Worm (Caenorhabditis elegans) whole organism, L1 larva: ENCODE data around the gene C01G5.7.

ENCODE experiments used
- C04F5.9 ChIP-seq: sonication (generic microtip); optimal IDR thresholded peaks from 2 replicates; lab custom pipeline; 2016; ENCODE audit warnings: missing genetic modification characterization, missing compliant biosample characterization
- C16A3.4 ChIP-seq: fragments of 150-350 bp; optimal IDR thresholded peaks from 2 replicates; lab custom pipeline; 2014; ENCODE audit warnings: missing biosample characterization, missing genetic modification characterization
- Y116A8C.19 ChIP-seq: sonication (generic microtip); optimal IDR thresholded peaks from 2 replicates; lab custom pipeline; 2016; ENCODE audit warnings: missing compliant biosample characterization, missing genetic modification characterization, borderline replicate concordance
- alr-1 ChIP-seq: fragments of 200-800 bp; sonication (Bioruptor generic); optimal IDR thresholded peaks from 2 replicates; lab custom pipeline; 2018; ENCODE audit warnings: borderline replicate concordance, mild to moderate bottlenecking, missing genetic modification characterization, missing compliant biosample characterization
- blmp-1 ChIP-seq: fragments of 150-350 bp; optimal IDR thresholded peaks from 2 replicates; lab custom pipeline; 2014; ENCODE audit warnings: missing biosample characterization, missing genetic modification characterization
- efl-1 ChIP-seq, 4 experiments: fragments of 150-350 bp; optimal IDR thresholded peaks in 3 of 4; peaks in 1 of 4; 1 replicate in 1 of 4; 2 replicates in 3 of 4; lab custom pipeline; 2014; ENCODE audit warnings: missing biosample characterization in 2 of 4, missing genetic modification characterization in 2 of 4, missing genetic modification reagents in 2 of 4
- egl-27 ChIP-seq, 2 experiments: fragments of 150-350 bp in 1 of 2; sonication (generic microtip); optimal IDR thresholded peaks; 3 replicates each; lab custom pipeline; 2017 to 2018; ENCODE audit warnings: missing biosample characterization in 2 of 2, missing genetic modification characterization in 2 of 2, missing genetic modification reagents in 2 of 2
- ets-5 ChIP-seq: fragments of 200-800 bp; sonication (Bioruptor generic); IDR thresholded peaks from 2 replicates; pipeline ENCODE4 v1.3.6; 2022; ENCODE audit warnings: missing genetic modification characterization, missing compliant biosample characterization
- fkh-10 ChIP-seq: sonication (generic microtip); optimal IDR thresholded peaks from 2 replicates; lab custom pipeline; 2017; ENCODE audit warnings: missing biosample characterization, missing genetic modification reagents, missing genetic modification characterization
- hlh-17 ChIP-seq: fragments of 200-800 bp; sonication (Bioruptor generic); optimal IDR thresholded peaks from 2 replicates; lab custom pipeline; 2018; ENCODE audit warnings: missing genetic modification characterization, mild to moderate bottlenecking, missing compliant biosample characterization, moderate library complexity, borderline replicate concordance
- isw-1 ChIP-seq: fragments of 200-800 bp; sonication (Bioruptor generic); IDR thresholded peaks from 2 replicates; pipeline ENCODE4 v1.3.6; 2022; ENCODE audit warnings: missing genetic modification characterization, missing compliant biosample characterization
- jun-1 ChIP-seq: fragments of 150-350 bp; optimal IDR thresholded peaks from 2 replicates; lab custom pipeline; 2014; ENCODE audit warnings: missing biosample characterization, missing genetic modification reagents, missing genetic modification characterization
- lin-13 ChIP-seq: fragments of 150-350 bp; optimal IDR thresholded peaks from 2 replicates; lab custom pipeline; 2014; ENCODE audit warnings: missing biosample characterization, missing genetic modification reagents, missing genetic modification characterization
- lin-14 ChIP-seq: fragments of 200-800 bp; sonication (Bioruptor generic); optimal IDR thresholded peaks from 2 replicates; lab custom pipeline; 2018; ENCODE audit warnings: mild to moderate bottlenecking, missing genetic modification characterization, moderate library complexity, missing compliant biosample characterization
- lin-39 ChIP-seq: fragments of 150-350 bp; optimal IDR thresholded peaks from 2 replicates; lab custom pipeline; 2014; ENCODE audit warnings: missing biosample characterization, missing genetic modification reagents, missing genetic modification characterization
- lsy-2 ChIP-seq, 2 experiments: fragments of 150-350 bp; optimal IDR thresholded peaks; 2 replicates each; lab custom pipeline; 2014; ENCODE audit warnings: missing biosample characterization in 2 of 2, missing genetic modification characterization in 2 of 2
- mab-9 ChIP-seq: fragments of 200-800 bp; sonication (Bioruptor generic); IDR thresholded peaks from 2 replicates; pipeline ENCODE4 v1.3.6; 2022; ENCODE audit warnings: missing genetic modification reagents, missing genetic modification characterization, missing compliant biosample characterization
- mef-2 ChIP-seq: fragments of 150-350 bp; optimal IDR thresholded peaks from 2 replicates; lab custom pipeline; 2014; ENCODE audit warnings: missing biosample characterization, missing genetic modification characterization
- mep-1 ChIP-seq: fragments of 150-350 bp; optimal IDR thresholded peaks from 2 replicates; lab custom pipeline; 2014; ENCODE audit warnings: missing biosample characterization, missing genetic modification characterization
- nhr-11 ChIP-seq: fragments of 150-350 bp; optimal IDR thresholded peaks from 2 replicates; lab custom pipeline; 2014; ENCODE audit warnings: missing biosample characterization, missing genetic modification characterization
- nhr-12 ChIP-seq: sonication (generic microtip); optimal IDR thresholded peaks from 2 replicates; lab custom pipeline; 2017; ENCODE audit warnings: missing biosample characterization, missing genetic modification characterization
- nhr-20 ChIP-seq: sonication (generic microtip); optimal IDR thresholded peaks from 2 replicates; lab custom pipeline; 2016; ENCODE audit warnings: mild to moderate bottlenecking, missing genetic modification characterization, missing compliant biosample characterization
- nhr-71 ChIP-seq: sonication (generic microtip); optimal IDR thresholded peaks from 2 replicates; lab custom pipeline; 2016; ENCODE audit warnings: mild to moderate bottlenecking, missing genetic modification characterization, moderate library complexity, missing compliant biosample characterization
- nhr-76 ChIP-seq: sonication (generic microtip); optimal IDR thresholded peaks from 2 replicates; lab custom pipeline; 2017; ENCODE audit warnings: missing biosample characterization, missing genetic modification characterization
- nhr-85 ChIP-seq: sonication (generic microtip); peaks from one replicate; lab custom pipeline; 2016; ENCODE audit warnings: missing genetic modification characterization, inconsistent platforms, missing compliant biosample characterization
- nhr-90 ChIP-seq: sonication (generic microtip); optimal IDR thresholded peaks from 2 replicates; lab custom pipeline; 2016; ENCODE audit warnings: mild to moderate bottlenecking, missing genetic modification characterization, missing compliant biosample characterization; ENCODE audit not compliant: poor library complexity
- pqm-1 ChIP-seq: sonication (generic microtip); optimal IDR thresholded peaks from 3 replicates; lab custom pipeline; 2017; ENCODE audit warnings: missing biosample characterization, missing genetic modification characterization
- skn-1 ChIP-seq: fragments of 150-350 bp; optimal IDR thresholded peaks from 2 replicates; lab custom pipeline; 2014; ENCODE audit warnings: missing biosample characterization, missing genetic modification characterization
- sox-4 ChIP-seq: sonication (generic microtip); optimal IDR thresholded peaks from 2 replicates; lab custom pipeline; 2016; ENCODE audit warnings: missing genetic modification characterization, missing compliant biosample characterization
- swsn-7 ChIP-seq: sonication (generic microtip); optimal IDR thresholded peaks from 2 replicates; lab custom pipeline; 2016; ENCODE audit warnings: missing genetic modification characterization, missing compliant biosample characterization
- tbx-2 ChIP-seq: sonication (generic microtip); optimal IDR thresholded peaks from 2 replicates; lab custom pipeline; 2016; ENCODE audit warnings: missing genetic modification characterization, missing compliant biosample characterization
- unc-30 ChIP-seq: sonication (generic microtip); optimal IDR thresholded peaks from 2 replicates; lab custom pipeline; 2017; ENCODE audit warnings: missing biosample characterization, missing genetic modification characterization
- unc-98 ChIP-seq: fragments of 200-800 bp; sonication (Bioruptor generic); IDR thresholded peaks from 2 replicates; pipeline ENCODE4 v1.3.6; 2022; ENCODE audit warnings: missing genetic modification characterization, missing compliant biosample characterization
- xbp-1 ChIP-seq: sonication (generic microtip); optimal IDR thresholded peaks from 2 replicates; lab custom pipeline; 2016; ENCODE audit warnings: missing genetic modification characterization, missing compliant biosample characterization
- zag-1 ChIP-seq: fragments of 150-350 bp; optimal IDR thresholded peaks from 2 replicates; lab custom pipeline; 2014; ENCODE audit warnings: missing biosample characterization, missing genetic modification characterization
- ztf-4 ChIP-seq: fragments of 150-350 bp; optimal IDR thresholded peaks from 2 replicates; lab custom pipeline; 2014; ENCODE audit warnings: missing biosample characterization, missing genetic modification characterization

The C01G5.7 gene

ce11 chrIV:6480978-6481377 is 37.0 kb upstream of the C01G5.7 start (continued):
- no peak for TF ChIP-seq skn-1
- no peak for TF ChIP-seq isw-1
- TF ChIP-seq, all 84 proteins: peak for 17

ce11 chrIV:6487047-6487446 is 30.9 kb upstream of the C01G5.7 start, which contains the start of gene Y73B6BL.37:
Y73B6BL.37 (plus strand) TSS chrIV:6487347.
- no peak for TF ChIP-seq nhr-20 (tag; lab: Kevin White, UChicago)
- TF ChIP-seq tbx-2, result no peak
- no peak for TF ChIP-seq unc-98 (GFP tag; lab: Robert Waterston, UW)
- TF ChIP-seq swsn-7 (tag; lab: Kevin White, UChicago), result no peak
- no peak for TF ChIP-seq nhr-12 (tag; lab: Kevin White, UChicago)
- TF ChIP-seq lsy-2 (tag; optimal IDR thresholded peaks at IDR 0.05; lab: Kevin White, UChicago), result no peak
- TF ChIP-seq ztf-4, result no peak
- TF ChIP-seq mab-9 (GFP tag; lab: Robert Waterston, UW), result no peak
- TF ChIP-seq mef-2 (tag; lab: Kevin White, UChicago), result no peak
- TF ChIP-seq nhr-85, result no peak
- TF ChIP-seq unc-30, result no peak
- TF ChIP-seq nhr-11 (tag; lab: Kevin White, UChicago), result no peak
- no peak for TF ChIP-seq hlh-17
- no peak for TF ChIP-seq C04F5.9 (tag; lab: Kevin White, UChicago)
- TF ChIP-seq C16A3.4, result no peak
- no peak for TF ChIP-seq zag-1 (tag; lab: Kevin White, UChicago)
- TF ChIP-seq Y116A8C.19, result no peak
- no peak for TF ChIP-seq alr-1 (tag; lab: Kevin White, UChicago)
- no peak for TF ChIP-seq xbp-1 (tag; lab: Kevin White, UChicago)
- TF ChIP-seq ets-5, result no peak
- TF ChIP-seq, all 84 proteins: peak for 0

- TF ChIP-seq sox-4 (tag; lab: Kevin White, UChicago) (no peak), egl-27 (tag; optimal IDR thresholded peaks at IDR 0.05; lab: Kevin White, UChicago) (no peak), xbp-1 (tag; lab: Kevin White, UChicago) (no peak), nhr-85 (peak; percentile 77), blmp-1 (tag; lab: Kevin White, UChicago) (peak; percentile 11), nhr-71 (tag; lab: Kevin White, UChicago) (no peak), jun-1 (tag; lab: Kevin White, UChicago) (no peak), fkh-10 (GFP tag; lab: Kevin White, UChicago) (no peak), mep-1 (tag; lab: Kevin White, UChicago) (no peak), lin-39 (tag; lab: Kevin White, UChicago) (no peak), lin-14 (peak; percentile 61), C16A3.4 (no peak), nhr-12 (tag; lab: Kevin White, UChicago) (no peak), pqm-1 (tag; lab: Kevin White, UChicago) (no peak), nhr-20 (tag; lab: Kevin White, UChicago) (no peak)
These were observed 26.0 kb upstream of the C01G5.7 start for ce11 chrIV:6491915-6492314.

DNA sequence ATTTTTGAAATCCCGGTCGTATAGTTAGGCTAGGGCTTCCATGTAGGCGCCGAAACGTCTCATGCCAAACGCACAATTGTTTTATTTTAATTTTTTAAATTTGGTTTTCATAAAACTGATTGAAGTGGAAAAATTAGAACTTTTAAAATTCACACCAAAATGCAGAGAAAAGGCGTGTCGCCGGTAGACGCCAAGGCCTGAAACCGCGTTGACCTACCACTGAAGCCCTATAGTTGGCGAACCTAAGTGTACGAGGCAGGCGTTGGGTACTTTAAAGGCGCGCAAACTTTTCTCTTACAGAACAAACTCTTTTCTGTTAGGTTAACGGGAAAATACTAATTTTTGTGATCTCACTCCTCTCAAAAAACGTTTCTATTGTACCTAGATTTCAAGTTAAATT is 24.7 kb upstream of the C01G5.7 start, which contains the start of gene Y73B6BL.44:
Y73B6BL.44 (plus strand) TSS at position 301 of the 400 bp plus-strand sequence.
- TF ChIP-seq efl-1 (optimal IDR thresholded peaks at IDR 0.05; lab: Kevin White, UChicago) (no peak), efl-1 (GFP tag; optimal IDR thresholded peaks at IDR 0.05 in 1 of 2; lab: Kevin White, UChicago) (no peak), nhr-76 (tag; lab: Kevin White, UChicago) (no peak), hlh-17 (no peak), nhr-90 (tag; lab: Kevin White, UChicago) (no peak), xbp-1 (tag; lab: Kevin White, UChicago) (no peak)

ce11 chrIV:6496103-6496502 is 21.9 kb upstream of the C01G5.7 start:
- TF ChIP-seq nhr-85, result peak; percentile 76
- TF ChIP-seq lin-14, result peak; percentile 22
- no peak for TF ChIP-seq lin-13 (GFP tag; lab: Kevin White, UChicago)
- peak; percentile 7 for TF ChIP-seq mep-1 (tag; lab: Kevin White, UChicago)
